Worm (Caenorhabditis elegans) whole organism, young adult: ENCODE data around the gene Y34F4.3.
"Not testable (repeated sequence)": the region's sequence is repeated elsewhere in the genome, so short reads cannot be mapped to it uniquely, and the experiment has no call there.

Experiments
- F52B5.7 ChIP-seq: sonication (generic microtip); optimal IDR thresholded peaks from 2 replicates; lab custom pipeline; 2016; ENCODE audit warnings: mild to moderate bottlenecking, missing genetic modification characterization, missing compliant biosample characterization
- Y79H2A.3 ChIP-seq: fragments of 200-800 bp; sonication (Bioruptor generic); conservative IDR thresholded peaks from 2 replicates; pipeline ENCODE4 v1.3.6; 2022; ENCODE audit warnings: missing genetic modification reagents, missing genetic modification characterization, missing compliant biosample characterization
- ZK185.1 ChIP-seq: sonication (generic microtip); optimal IDR thresholded peaks from 2 replicates; lab custom pipeline; 2016; ENCODE audit warnings: mild to moderate bottlenecking, missing genetic modification characterization, missing compliant biosample characterization; ENCODE audit not compliant: poor library complexity, severe bottlenecking
- cebp-1 ChIP-seq, 2 experiments: fragments of 200-800 bp in 1 of 2; sonication (Bioruptor generic) in 1 of 2; sonication (generic microtip) in 1 of 2; IDR thresholded peaks in 1 of 2; optimal IDR thresholded peaks in 1 of 2; 2 replicates each; pipeline versions ENCODE4 v1.3.6 to Lab custom; 2017 to 2022; ENCODE audit warnings: missing compliant biosample characterization in 2 of 2, missing genetic modification characterization in 2 of 2, mild to moderate bottlenecking in 1 of 2, missing genetic modification reagents in 1 of 2, moderate library complexity in 1 of 2
- gei-17 ChIP-seq: fragments of 200-800 bp; sonication (Bioruptor generic); optimal IDR thresholded peaks from 2 replicates; lab custom pipeline; 2018; ENCODE audit warnings: mild to moderate bottlenecking, missing genetic modification characterization, missing compliant biosample characterization
- hsf-1 ChIP-seq: fragments of 200-800 bp; sonication (Bioruptor generic); IDR thresholded peaks from 2 replicates; pipeline ENCODE4 v1.3.6; 2022; ENCODE audit warnings: missing genetic modification reagents, missing genetic modification characterization, missing compliant biosample characterization
- lag-1 ChIP-seq: fragments of 200-800 bp; sonication (Bioruptor generic); IDR thresholded peaks from 2 replicates; pipeline ENCODE4 v1.3.6; 2022; ENCODE audit warnings: missing genetic modification reagents, missing genetic modification characterization, missing compliant biosample characterization
- madf-8 ChIP-seq: fragments of 200-800 bp; sonication (Bioruptor generic); conservative IDR thresholded peaks from 2 replicates; pipeline ENCODE4 v1.3.6; 2022; ENCODE audit warnings: missing genetic modification reagents, missing genetic modification characterization, missing compliant biosample characterization
- nhr-27 ChIP-seq: fragments of 200-800 bp; sonication (Bioruptor generic); optimal IDR thresholded peaks from 2 replicates; lab custom pipeline; 2018; ENCODE audit warnings: mild to moderate bottlenecking, missing genetic modification characterization, moderate library complexity, missing compliant biosample characterization
- somi-1 ChIP-seq: fragments of 200-800 bp; sonication (Bioruptor generic); optimal IDR thresholded peaks from 2 replicates; lab custom pipeline; 2018; ENCODE audit warnings: mild to moderate bottlenecking, missing genetic modification characterization, missing compliant biosample characterization
- xnd-1 ChIP-seq: sonication (generic microtip); optimal IDR thresholded peaks from 2 replicates; lab custom pipeline; 2016; ENCODE audit warnings: missing genotype, missing genetic modification reagents, missing genetic modification characterization, missing compliant biosample characterization
- ztf-26 ChIP-seq: sonication (generic microtip); optimal IDR thresholded peaks from 2 replicates; lab custom pipeline; 2017; ENCODE audit warnings: missing genetic modification characterization, missing compliant biosample characterization

DNA sequence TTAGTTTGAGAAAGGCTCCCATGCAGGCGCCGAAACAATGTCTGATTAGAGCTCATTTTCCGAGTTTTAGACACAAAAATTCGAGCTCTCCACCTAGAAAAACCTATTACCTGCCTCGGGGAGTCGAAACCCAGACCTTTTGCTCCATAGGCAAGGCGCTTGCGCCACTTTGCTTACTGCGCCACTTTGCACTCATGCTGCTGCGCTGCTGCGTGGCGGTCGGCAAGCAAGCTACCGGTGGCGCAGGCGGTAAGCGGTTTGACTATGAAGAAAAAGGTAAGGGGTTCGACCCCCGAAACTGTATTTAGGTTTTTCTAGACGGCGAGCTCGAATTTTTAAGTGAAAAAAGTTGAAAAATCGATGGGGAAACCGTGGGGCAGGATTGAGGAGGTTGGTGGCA is 6.9 kb downstream of the Y34F4.3 start:
- not testable (repeated sequence) for TF ChIP-seq lag-1 (GFP tag; lab: Robert Waterston, UW); ZK185.1 (tag; lab: Kevin White, UChicago); xnd-1 (tag; lab: Kevin White, UChicago); madf-8; F52B5.7 (tag; lab: Kevin White, UChicago); somi-1; ztf-26 (tag; lab: Kevin White, UChicago); cebp-1 (GFP tag; IDR thresholded peaks at IDR 0.05; lab: Robert Waterston, UW); cebp-1 (tag; optimal IDR thresholded peaks at IDR 0.05; lab: Kevin White, UChicago); hsf-1 (GFP tag; lab: Robert Waterston, UW); nhr-27 (tag; lab: Kevin White, UChicago); gei-17 (GFP tag; lab: Kevin White, UChicago)
- TF ChIP-seq Y79H2A.3: 0 out of 2 replicates have a peak, but pooled peaks have one; percentile 22
